Fruit fly (Drosophila melanogaster): ENCODE results near the gene CG3078.

Gene CG3078

dm6 chrX:2293294-2293988 is 33.8 kb upstream of the CG3078 start, which contains the start of gene CG2865 (continued):
- TF ChIP-seq CG1621 (tag; optimal IDR thresholded peaks at IDR 0.05): peak; percentile 94
- TF ChIP-seq CG11902 (GFP tag; optimal IDR thresholded peaks at IDR 0.05): peak; percentile 82
- peak; percentile 97 for TF ChIP-seq svp (GFP tag)
- TF ChIP-seq CG10631 (GFP tag; optimal IDR thresholded peaks at IDR 0.05): peak; percentile 91
- peak; percentile 96 for TF ChIP-seq CG6854 (GFP tag; optimal IDR thresholded peaks at IDR 0.05)
- peak; percentile 95 for TF ChIP-seq dsx (GFP tag; optimal IDR thresholded peaks at IDR 0.05; ENCODE audit: poor library complexity, severe bottlenecking)
- TF ChIP-seq CG34406 (GFP tag; optimal IDR thresholded peaks at IDR 0.05): peak; percentile 93
- TF ChIP-seq fd59A (GFP tag; optimal IDR thresholded peaks at IDR 0.05): peak; percentile 93
- TF ChIP-seq pdm3 (GFP tag; optimal IDR thresholded peaks at IDR 0.05): peak; percentile 96
- peak; percentile 95 for TF ChIP-seq CG15336 (GFP tag; IDR thresholded peaks at IDR 0.05)
- TF ChIP-seq CG6792 (GFP tag; optimal IDR thresholded peaks at IDR 0.05): peak; percentile 94
- peak; percentile 93 for TF ChIP-seq achi (GFP tag; optimal IDR thresholded peaks at IDR 0.05)
- TF ChIP-seq Eip78C (GFP tag): peak; percentile 99
- peak; percentile 94 for TF ChIP-seq Hr39 (GFP tag; optimal IDR thresholded peaks at IDR 0.05)
- TF ChIP-seq cyc (GFP tag; optimal IDR thresholded peaks at IDR 0.05): peak; percentile 95
- peak; percentile 96 for TF ChIP-seq CG3032 (tag; optimal IDR thresholded peaks at IDR 0.05)
- TF ChIP-seq CG6163 (GFP tag; IDR thresholded peaks at IDR 0.05): peak; percentile 88
- TF ChIP-seq CG7368 (GFP tag; optimal IDR thresholded peaks at IDR 0.05): peak; percentile 86

- TF ChIP-seq CG3919 (GFP tag; optimal IDR thresholded peaks at IDR 0.05) (no peak), CG3032 (tag; optimal IDR thresholded peaks at IDR 0.05) (no peak), fkh (GFP tag; optimal IDR thresholded peaks at IDR 0.05) (no peak)
These were observed 32.7 kb upstream of the CG3078 start for dm6 chrX:2292410-2292809.

- peak; percentile 73 for TF ChIP-seq svp (GFP tag)
- no peak for TF ChIP-seq CG15336 (GFP tag; IDR thresholded peaks at IDR 0.05)
- no peak for TF ChIP-seq CG11762 (GFP tag; optimal IDR thresholded peaks at IDR 0.05; ENCODE audit: insufficient read depth)
- no peak for TF ChIP-seq CG16779 (tag; optimal IDR thresholded peaks at IDR 0.05)
These were observed 31.4 kb upstream of the CG3078 start for dm6 chrX:2291023-2291422.

dm6 chrX:2289134-2289533 is 29.5 kb upstream of the CG3078 start:
- TF ChIP-seq fd85E (GFP tag; optimal IDR thresholded peaks at IDR 0.05) (peak; percentile 33), CG34406 (GFP tag; optimal IDR thresholded peaks at IDR 0.05) (peak; percentile 46), Ets21C (GFP tag; optimal IDR thresholded peaks at IDR 0.05) (no peak), CG32006 (GFP tag; optimal IDR thresholded peaks at IDR 0.05) (peak; percentile 72), ss (GFP tag; optimal IDR thresholded peaks at IDR 0.05) (peak; percentile 98 to 99), Ets96B (tag; optimal IDR thresholded peaks at IDR 0.05) (peak; percentile 61), CG8632 (GFP tag; optimal IDR thresholded peaks at IDR 0.05) (peak; percentile 39), esn (GFP tag; optimal IDR thresholded peaks at IDR 0.05) (no peak), CG11902 (GFP tag; optimal IDR thresholded peaks at IDR 0.05) (no peak), CG8319 (GFP tag; optimal IDR thresholded peaks at IDR 0.05) (no peak), dsx (GFP tag; optimal IDR thresholded peaks at IDR 0.05; ENCODE audit: poor library complexity, severe bottlenecking) (peak; percentile 74), Lpt (GFP tag; optimal IDR thresholded peaks at IDR 0.05) (peak; percentile 94), eg (GFP tag; IDR thresholded peaks at IDR 0.05) (peak; percentile 95), CG15336 (GFP tag; IDR thresholded peaks at IDR 0.05) (peak; percentile 91), fd59A (GFP tag; optimal IDR thresholded peaks at IDR 0.05) (peak; percentile 59), CG6854 (GFP tag; optimal IDR thresholded peaks at IDR 0.05) (peak; percentile 59), CG11762 (GFP tag; optimal IDR thresholded peaks at IDR 0.05; ENCODE audit: insufficient read depth) (peak; percentile 57), CG6808 (GFP tag; optimal IDR thresholded peaks at IDR 0.05) (peak; percentile 93), dac (GFP tag; optimal IDR thresholded peaks at IDR 0.05) (peak; percentile 74), CG6792 (GFP tag; optimal IDR thresholded peaks at IDR 0.05) (no peak), CG8119 (GFP tag; IDR thresholded peaks at IDR 0.05) (peak; percentile 95), cyc (GFP tag; optimal IDR thresholded peaks at IDR 0.05) (no peak), CG6163 (GFP tag; IDR thresholded peaks at IDR 0.05) (peak; percentile 94), CG3919 (GFP tag; optimal IDR thresholded peaks at IDR 0.05) (peak; percentile 39), CG1621 (tag; optimal IDR thresholded peaks at IDR 0.05) (peak; percentile 83), lz (GFP tag; optimal IDR thresholded peaks at IDR 0.05) (no peak), Gug (GFP tag; IDR thresholded peaks at IDR 0.05) (peak; percentile 80), svp (GFP tag) (peak; percentile 65), Eip78C (GFP tag) (peak; percentile 81), salr (GFP tag; optimal IDR thresholded peaks at IDR 0.05) (peak; percentile 73 to 85), CG3032 (tag; optimal IDR thresholded peaks at IDR 0.05) (peak; percentile 65), Met (GFP tag; optimal IDR thresholded peaks at IDR 0.05) (no peak), CG11294 (GFP tag; IDR thresholded peaks at IDR 0.05) (peak; percentile 52; the same call in 1 of the 2 replicates), Sox15 (GFP tag; optimal IDR thresholded peaks at IDR 0.05) (no peak), CG10669 (GFP tag; optimal IDR thresholded peaks at IDR 0.05) (peak; percentile 80)
